Worm (Caenorhabditis elegans) whole organism, young adult: ENCODE data around the gene sir-2.3.
A peak's percentile ranks its signal among the peaks of the same experiment; 100 is the strongest.

Source experiments
- B0019.2 ChIP-seq: fragments of 200-800 bp; sonication (Bioruptor generic); conservative IDR thresholded peaks from 2 replicates; pipeline ENCODE4 v1.3.6; 2022; ENCODE audit warnings: missing genetic modification reagents, missing genetic modification characterization, missing compliant biosample characterization
- F10E7.11 ChIP-seq: sonication (generic microtip); optimal IDR thresholded peaks from 2 replicates; lab custom pipeline; 2017; ENCODE audit warnings: mild to moderate bottlenecking, missing genetic modification characterization, moderate library complexity, missing compliant biosample characterization
- F33H1.4 ChIP-seq: fragments of 200-800 bp; sonication (Bioruptor generic); IDR thresholded peaks from 2 replicates; pipeline ENCODE4 v1.3.6; 2022; ENCODE audit warnings: missing genetic modification reagents, missing genetic modification characterization, missing compliant biosample characterization
- K12H6.12 ChIP-seq: fragments of 200-800 bp; sonication (Bioruptor generic); optimal IDR thresholded peaks from 2 replicates; lab custom pipeline; 2018; ENCODE audit warnings: mild to moderate bottlenecking, missing genetic modification characterization, missing compliant biosample characterization
- T26A5.8 ChIP-seq: sonication (generic microtip); optimal IDR thresholded peaks from 2 replicates; lab custom pipeline; 2016; ENCODE audit warnings: missing genetic modification characterization, missing compliant biosample characterization
- Y53F4B.3 ChIP-seq: fragments of 200-800 bp; sonication (Bioruptor generic); IDR thresholded peaks from 2 replicates; pipeline ENCODE4 v1.3.6; 2022; ENCODE audit warnings: missing genetic modification reagents, missing genetic modification characterization, missing compliant biosample characterization
- Y53G8AR.9 ChIP-seq: fragments of 200-800 bp; sonication (Bioruptor generic); conservative IDR thresholded peaks from 2 replicates; pipeline ENCODE4 v1.3.6; 2022; ENCODE audit warnings: missing genetic modification reagents, missing genetic modification characterization, missing compliant biosample characterization
- ZK185.1 ChIP-seq: sonication (generic microtip); optimal IDR thresholded peaks from 2 replicates; lab custom pipeline; 2016; ENCODE audit warnings: mild to moderate bottlenecking, missing genetic modification characterization, missing compliant biosample characterization; ENCODE audit not compliant: poor library complexity, severe bottlenecking
- akir-1 ChIP-seq: fragments of 200-800 bp; sonication (Bioruptor generic); optimal IDR thresholded peaks from 2 replicates; lab custom pipeline; 2018; ENCODE audit warnings: mild to moderate bottlenecking, missing genetic modification characterization, moderate library complexity, missing compliant biosample characterization
- aptf-2 ChIP-seq: fragments of 200-800 bp; sonication (Bioruptor generic); conservative IDR thresholded peaks from 2 replicates; pipeline ENCODE4 v1.3.6; 2022; ENCODE audit warnings: missing genetic modification reagents, missing genetic modification characterization, missing compliant biosample characterization
- aptf-3 ChIP-seq: fragments of 200-800 bp; sonication (Bioruptor generic); IDR thresholded peaks from 2 replicates; pipeline ENCODE4 v1.3.6; 2022; ENCODE audit warnings: missing genetic modification characterization, missing compliant biosample characterization
- attf-3 ChIP-seq: fragments of 200-800 bp; sonication (Bioruptor generic); conservative IDR thresholded peaks from 2 replicates; pipeline ENCODE4 v1.3.6; 2022; ENCODE audit warnings: missing genetic modification reagents, missing genetic modification characterization, missing compliant biosample characterization
- bed-2 ChIP-seq: fragments of 200-800 bp; sonication (Bioruptor generic); IDR thresholded peaks from 2 replicates; pipeline ENCODE4 v1.3.6; 2022; ENCODE audit warnings: missing genetic modification reagents, missing genetic modification characterization, missing compliant biosample characterization
- cebp-2 ChIP-seq: fragments of 200-800 bp; sonication (Bioruptor generic); IDR thresholded peaks from 2 replicates; pipeline ENCODE4 v1.3.6; 2022; ENCODE audit warnings: missing genetic modification characterization, missing compliant biosample characterization
- ceh-40 ChIP-seq: fragments of 200-800 bp; sonication (Bioruptor generic); IDR thresholded peaks from 2 replicates; pipeline ENCODE4 v1.3.6; 2022; ENCODE audit warnings: missing genetic modification characterization, missing compliant biosample characterization
- ceh-58 ChIP-seq: fragments of 200-800 bp; sonication (Bioruptor generic); IDR thresholded peaks from 2 replicates; pipeline ENCODE4 v1.3.6; 2022; ENCODE audit warnings: missing genetic modification characterization, missing compliant biosample characterization
- chd-7 ChIP-seq: sonication (generic microtip); optimal IDR thresholded peaks from 2 replicates; lab custom pipeline; 2016; ENCODE audit warnings: mild to moderate bottlenecking, missing genetic modification characterization, moderate library complexity, missing compliant biosample characterization
- dpff-1 ChIP-seq: sonication (generic microtip); optimal IDR thresholded peaks from 2 replicates; lab custom pipeline; 2017; ENCODE audit warnings: mild to moderate bottlenecking, missing genetic modification characterization, missing compliant biosample characterization
- efl-1 ChIP-seq: fragments of 150-350 bp; optimal IDR thresholded peaks from 2 replicates; lab custom pipeline; 2014; ENCODE audit warnings: missing biosample characterization, missing genetic modification reagents, missing genetic modification characterization
- ekl-4 ChIP-seq: fragments of 200-800 bp; sonication (Bioruptor generic); IDR thresholded peaks from 2 replicates; pipeline ENCODE4 v1.3.6; 2022; ENCODE audit warnings: missing genetic modification reagents, missing genetic modification characterization, missing compliant biosample characterization
- ets-4 ChIP-seq: fragments of 200-800 bp; sonication (Bioruptor generic); optimal IDR thresholded peaks from 2 replicates; lab custom pipeline; 2018; ENCODE audit warnings: mild to moderate bottlenecking, missing genetic modification characterization, missing compliant biosample characterization
- fkh-3 ChIP-seq: sonication (generic microtip); optimal IDR thresholded peaks from 2 replicates; lab custom pipeline; 2016; ENCODE audit warnings: mild to moderate bottlenecking, missing genetic modification characterization, missing compliant biosample characterization
- him-1 ChIP-seq: sonication (generic microtip); optimal IDR thresholded peaks from 2 replicates; lab custom pipeline; 2016; ENCODE audit warnings: missing genotype, missing genetic modification reagents, missing genetic modification characterization, missing compliant biosample characterization
- lin-35 ChIP-seq, 3 experiments: fragments of 150-350 bp in 2 of 3; sonication (generic microtip) in 1 of 3; optimal IDR thresholded peaks; 2 replicates each; lab custom pipeline; 2014 to 2018; ENCODE audit warnings: missing biosample characterization in 3 of 3, missing genetic modification characterization in 3 of 3, missing genetic modification reagents in 3 of 3
- lin-40 ChIP-seq: sonication (generic microtip); optimal IDR thresholded peaks from 2 replicates; lab custom pipeline; 2016; ENCODE audit warnings: missing genetic modification characterization, mild to moderate bottlenecking, missing compliant biosample characterization, missing genotype, missing genetic modification reagents
- lin-54 ChIP-seq: fragments of 200-800 bp; sonication (Bioruptor generic); optimal IDR thresholded peaks from 2 replicates; lab custom pipeline; 2018; ENCODE audit warnings: mild to moderate bottlenecking, missing genetic modification characterization, missing compliant biosample characterization
- lir-1 ChIP-seq: fragments of 200-800 bp; sonication (Bioruptor generic); conservative IDR thresholded peaks from 2 replicates; pipeline ENCODE4 v1.3.6; 2022; ENCODE audit warnings: missing genetic modification reagents, missing genetic modification characterization, missing compliant biosample characterization
- lsl-1 ChIP-seq: fragments of 200-800 bp; sonication (Bioruptor generic); optimal IDR thresholded peaks from 2 replicates; lab custom pipeline; 2018; ENCODE audit warnings: mild to moderate bottlenecking, missing genetic modification characterization, moderate library complexity, missing compliant biosample characterization
- lsy-27 ChIP-seq: sonication (generic microtip); optimal IDR thresholded peaks from 2 replicates; lab custom pipeline; 2017; ENCODE audit warnings: missing genetic modification characterization, mild to moderate bottlenecking, missing compliant biosample characterization, antibody characterized with exemption, missing genotype, borderline replicate concordance; ENCODE audit not compliant: insufficient read depth
- madf-3 ChIP-seq: fragments of 200-800 bp; sonication (Bioruptor generic); IDR thresholded peaks from 2 replicates; pipeline ENCODE4 v1.3.6; 2022; ENCODE audit warnings: missing genetic modification reagents, missing genetic modification characterization, missing compliant biosample characterization
- madf-8 ChIP-seq: fragments of 200-800 bp; sonication (Bioruptor generic); conservative IDR thresholded peaks from 2 replicates; pipeline ENCODE4 v1.3.6; 2022; ENCODE audit warnings: missing genetic modification reagents, missing genetic modification characterization, missing compliant biosample characterization
- nhr-179 ChIP-seq: sonication (generic microtip); optimal IDR thresholded peaks from 2 replicates; lab custom pipeline; 2016; ENCODE audit warnings: mild to moderate bottlenecking, missing genetic modification characterization, missing compliant biosample characterization
- nhr-80 ChIP-seq: sonication (generic microtip); optimal IDR thresholded peaks from 2 replicates; lab custom pipeline; 2016; ENCODE audit warnings: missing genetic modification characterization, missing compliant biosample characterization
- nhr-90 ChIP-seq: sonication (generic microtip); optimal IDR thresholded peaks from 2 replicates; lab custom pipeline; 2016; ENCODE audit warnings: missing genotype, mild to moderate bottlenecking, missing genetic modification characterization, missing compliant biosample characterization
- pbrm-1 ChIP-seq: fragments of 200-800 bp; sonication (Bioruptor generic); IDR thresholded peaks from 2 replicates; pipeline ENCODE4 v1.3.6; 2022; ENCODE audit warnings: missing genetic modification reagents, missing genetic modification characterization, missing compliant biosample characterization
- pha-4 ChIP-seq: fragments of 150-350 bp; sonication (generic microtip); optimal IDR thresholded peaks from 2 replicates; lab custom pipeline; 2014; ENCODE audit warnings: missing biosample characterization, missing genetic modification reagents, missing genetic modification characterization
- rcor-1 ChIP-seq: fragments of 200-800 bp; sonication (Bioruptor generic); IDR thresholded peaks from 2 replicates; pipeline ENCODE4 v1.3.6; 2022; ENCODE audit warnings: missing genetic modification reagents, missing genetic modification characterization, missing compliant biosample characterization
- rec-8 ChIP-seq, 2 experiments: sonication (generic microtip); optimal IDR thresholded peaks; 2 replicates each; lab custom pipeline; 2016; ENCODE audit warnings: mild to moderate bottlenecking in 2 of 2, missing genetic modification characterization in 2 of 2, missing genetic modification reagents in 2 of 2, missing genotype in 2 of 2, missing biosample characterization in 1 of 2, missing compliant biosample characterization in 1 of 2, moderate library complexity in 1 of 2
- sdz-38 ChIP-seq: sonication (generic microtip); optimal IDR thresholded peaks from 2 replicates; lab custom pipeline; 2016; ENCODE audit warnings: missing genotype, missing genetic modification characterization, missing compliant biosample characterization
- sea-2 ChIP-seq: fragments of 200-800 bp; sonication (Bioruptor generic); IDR thresholded peaks from 2 replicates; pipeline ENCODE4 v1.3.6; 2022; ENCODE audit warnings: missing genetic modification characterization, missing compliant biosample characterization
- snpc-3.4 ChIP-seq: sonication (generic microtip); optimal IDR thresholded peaks from 2 replicates; lab custom pipeline; 2017; ENCODE audit warnings: missing genetic modification characterization, mild to moderate bottlenecking, missing compliant biosample characterization, antibody characterized with exemption, moderate library complexity, missing genotype, missing genetic modification reagents
- sptf-2 ChIP-seq: fragments of 200-800 bp; sonication (Bioruptor generic); optimal IDR thresholded peaks from 2 replicates; lab custom pipeline; 2018; ENCODE audit warnings: mild to moderate bottlenecking, missing genetic modification characterization, missing compliant biosample characterization
- tbp1 ChIP-seq: fragments of 200-800 bp; sonication (Bioruptor generic); optimal IDR thresholded peaks from 2 replicates; lab custom pipeline; 2018; ENCODE audit warnings: mild to moderate bottlenecking, missing genetic modification characterization, missing compliant biosample characterization
- tbx-9 ChIP-seq: sonication (generic microtip); optimal IDR thresholded peaks from 2 replicates; lab custom pipeline; 2016; ENCODE audit warnings: borderline replicate concordance, missing genetic modification characterization, inconsistent platforms, missing compliant biosample characterization
- unc-130 ChIP-seq: sonication (generic microtip); optimal IDR thresholded peaks from 2 replicates; lab custom pipeline; 2016; ENCODE audit warnings: missing genetic modification reagents, missing genetic modification characterization, missing compliant biosample characterization
- zfh-2 ChIP-seq: fragments of 200-800 bp; sonication (Bioruptor generic); conservative IDR thresholded peaks from 2 replicates; pipeline ENCODE4 v1.3.6; 2022; ENCODE audit warnings: missing genetic modification reagents, missing genetic modification characterization, missing compliant biosample characterization
- ztf-22 ChIP-seq: fragments of 200-800 bp; sonication (Bioruptor generic); optimal IDR thresholded peaks from 2 replicates; lab custom pipeline; 2018; ENCODE audit warnings: mild to moderate bottlenecking, missing genetic modification characterization, moderate library complexity, missing compliant biosample characterization
- ztf-25 ChIP-seq: fragments of 200-800 bp; sonication (Bioruptor generic); IDR thresholded peaks from 2 replicates; pipeline ENCODE4 v1.3.6; 2022; ENCODE audit warnings: missing genetic modification reagents, missing genetic modification characterization, missing compliant biosample characterization

sir-2.3 gene

ce11 chrX:13306869-13307446 is 24.5 kb upstream of the sir-2.3 start (continued):
- TF ChIP-seq F10E7.11: peak; percentile 91
- TF ChIP-seq nhr-80 (tag; lab: Kevin White, UChicago): peak; percentile 43
- TF ChIP-seq tbx-9 (tag; lab: Kevin White, UChicago): peak; percentile 72
- TF ChIP-seq akir-1 (GFP tag; lab: Kevin White, UChicago): no peak
- TF ChIP-seq ztf-25 (GFP tag; lab: Robert Waterston, UW): peak; percentile 98
- no peak for TF ChIP-seq F33H1.4 (GFP tag; lab: Robert Waterston, UW)
- peak; percentile 90 for TF ChIP-seq sptf-2
- no peak for TF ChIP-seq sdz-38 (tag; lab: Kevin White, UChicago)
- peak; percentile 90 for TF ChIP-seq cebp-2
- TF ChIP-seq ceh-40 (GFP tag; lab: Robert Waterston, UW): peak; percentile 92
- TF ChIP-seq unc-130: peak; percentile 87
- peak; percentile 89 for TF ChIP-seq him-1 (tag; lab: Kevin White, UChicago)
- TF ChIP-seq lin-54: no peak
- no peak for TF ChIP-seq aptf-3 (GFP tag; lab: Robert Waterston, UW)
- TF ChIP-seq aptf-2: no peak
- TF ChIP-seq rcor-1 (GFP tag; lab: Robert Waterston, UW): peak; percentile 93; the same call in 1 of the 2 replicates
- peak; percentile 73 for TF ChIP-seq T26A5.8 (tag; lab: Kevin White, UChicago)
- TF ChIP-seq zfh-2: no peak
- peak; percentile 89 for TF ChIP-seq pbrm-1 (GFP tag; lab: Robert Waterston, UW)
- peak; percentile 76 for TF ChIP-seq lsy-27 (tag; lab: Kevin White, UChicago)
- no peak for TF ChIP-seq sea-2 (GFP tag; lab: Robert Waterston, UW)
- TF ChIP-seq lin-40 (tag; lab: Kevin White, UChicago): no peak
- TF ChIP-seq efl-1 (GFP tag; lab: Kevin White, UChicago): no peak
- peak; percentile 63 for TF ChIP-seq ets-4
- peak; percentile 91 for TF ChIP-seq chd-7
- TF ChIP-seq attf-3 (GFP tag; lab: Robert Waterston, UW): peak; percentile 61; the same call in 1 of the 2 replicates
- TF ChIP-seq ztf-22 (GFP tag; lab: Kevin White, UChicago): peak; percentile 68
- peak; percentile 93 for TF ChIP-seq snpc-3.4 (tag; lab: Kevin White, UChicago)
- peak; percentile 87 for TF ChIP-seq ekl-4
- peak; percentile 94 for TF ChIP-seq ZK185.1
- TF ChIP-seq B0019.2 (GFP tag; lab: Robert Waterston, UW): peak; percentile 52; the same call in 1 of the 2 replicates
- peak in 2 of 3 experiments; percentile 1 to 83 for TF ChIP-seq lin-35 (GFP tag; optimal IDR thresholded peaks at IDR 0.05; lab: Kevin White, UChicago)
- TF ChIP-seq ceh-58: 0 out of 2 replicates have a peak, but pooled peaks have one; percentile 22

- no peak for TF ChIP-seq madf-8
- no peak for TF ChIP-seq K12H6.12 (tag; lab: Kevin White, UChicago)
- no peak for TF ChIP-seq Y53F4B.3 (GFP tag; lab: Robert Waterston, UW)
- peak; percentile 15 for TF ChIP-seq lin-40 (tag; lab: Kevin White, UChicago)
- no peak for TF ChIP-seq ztf-22 (GFP tag; lab: Kevin White, UChicago)
- TF ChIP-seq zfh-2: no peak
- no peak for TF ChIP-seq nhr-179
- no peak for TF ChIP-seq dpff-1 (tag; lab: Kevin White, UChicago)
- TF ChIP-seq Y53G8AR.9: no peak
- no peak for TF ChIP-seq lir-1 (GFP tag; lab: Robert Waterston, UW)
- TF ChIP-seq pha-4 (tag; lab: Kevin White, UChicago): no peak
- TF ChIP-seq lsl-1 (GFP tag; lab: Kevin White, UChicago): no peak
- peak; percentile 31; the same call in 1 of the 2 replicates for TF ChIP-seq rcor-1 (GFP tag; lab: Robert Waterston, UW)
- peak in 1 of 2 experiments; percentile 9 for TF ChIP-seq rec-8 (tag; optimal IDR thresholded peaks at IDR 0.05; lab: Kevin White, UChicago)
- no peak for TF ChIP-seq madf-3
- no peak for TF ChIP-seq aptf-3 (GFP tag; lab: Robert Waterston, UW)
- TF ChIP-seq tbp1 (GFP tag; lab: Kevin White, UChicago): peak; percentile 86
- no peak for TF ChIP-seq fkh-3
- peak; percentile 30 for TF ChIP-seq nhr-90
- TF ChIP-seq sptf-2: no peak
- TF ChIP-seq bed-2 (GFP tag; lab: Robert Waterston, UW): no peak
Measured at ce11 chrX:13307852-13308251, 23.6 kb upstream of the sir-2.3 start.
